Worm (Caenorhabditis elegans): ENCODE results near the gene srab-9.

DNA sequence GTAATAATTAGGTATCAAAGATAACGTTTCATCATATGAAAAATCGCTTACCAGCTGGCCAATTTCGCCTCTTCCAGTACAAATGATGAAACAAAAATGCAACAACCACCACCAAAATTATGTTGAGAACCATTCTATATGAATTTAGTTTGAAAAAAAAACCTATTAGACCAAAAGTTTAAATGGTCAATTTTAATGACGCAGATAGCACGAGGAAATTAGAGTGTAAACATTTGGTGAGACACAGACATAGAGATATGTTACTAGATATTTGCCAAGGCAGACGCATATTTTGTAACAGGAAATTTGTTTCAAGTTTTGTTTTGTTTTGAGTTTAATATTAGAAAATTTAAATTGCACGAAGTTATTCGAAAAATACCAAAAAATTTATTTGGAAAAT is 46.7 kb downstream of the srab-9 start, which contains the start of gene cyp-33C9:
- no peak for TF ChIP-seq dve-1 (tag; optimal IDR thresholded peaks at IDR 0.05)
- TF ChIP-seq fkh-10 (GFP tag; optimal IDR thresholded peaks at IDR 0.05) = no peak
- TF ChIP-seq nhr-11 (tag; optimal IDR thresholded peaks at IDR 0.05) = no peak
